Worm (Caenorhabditis elegans) whole organism, early embryonic: ENCODE results near the gene ifbp-1.

Source experiments
- B0310.2 ChIP-seq: sonication (generic microtip); optimal IDR thresholded peaks from 2 replicates; lab custom pipeline; 2016; ENCODE audit warnings: mild to moderate bottlenecking, missing genetic modification characterization, missing compliant biosample characterization
- aly-1 ChIP-seq: sonication (generic microtip); optimal IDR thresholded peaks from 2 replicates; lab custom pipeline; 2016; ENCODE audit warnings: missing genetic modification characterization, missing compliant biosample characterization
- ama-1 ChIP-seq: fragments of 150-350 bp; optimal IDR thresholded peaks from 2 replicates; lab custom pipeline; 2014
- ceh-13 ChIP-seq: fragments of 200-800 bp; sonication (Bioruptor generic); optimal IDR thresholded peaks from 2 replicates; lab custom pipeline; 2018; ENCODE audit warnings: mild to moderate bottlenecking, missing genetic modification characterization, missing compliant biosample characterization
- ceh-36 ChIP-seq: sonication (generic microtip); optimal IDR thresholded peaks from 2 replicates; lab custom pipeline; 2016; ENCODE audit warnings: missing genetic modification characterization, inconsistent platforms, missing compliant biosample characterization
- ets-7 ChIP-seq: sonication (generic microtip); optimal IDR thresholded peaks from 2 replicates; lab custom pipeline; 2016; ENCODE audit warnings: missing genotype, missing genetic modification characterization, missing compliant biosample characterization
- flt-1 ChIP-seq: fragments of 200-800 bp; sonication (Bioruptor generic); IDR thresholded peaks from 2 replicates; pipeline ENCODE4 v1.3.6; 2022; ENCODE audit warnings: missing genetic modification characterization, missing compliant biosample characterization
- hmg-4 ChIP-seq: fragments of 200-800 bp; sonication (Bioruptor generic); optimal IDR thresholded peaks from 2 replicates; lab custom pipeline; 2018; ENCODE audit warnings: mild to moderate bottlenecking, missing genetic modification characterization, missing compliant biosample characterization
- pes-1 ChIP-seq: fragments of 200-800 bp; sonication (Bioruptor generic); IDR thresholded peaks from 2 replicates; pipeline ENCODE4 v1.3.6; 2022; ENCODE audit warnings: missing genetic modification reagents, missing genetic modification characterization, missing compliant biosample characterization
- scrt-1 ChIP-seq: fragments of 200-800 bp; sonication (Bioruptor generic); IDR thresholded peaks from 2 replicates; pipeline ENCODE4 v1.3.6; 2022; ENCODE audit warnings: missing genetic modification characterization, missing compliant biosample characterization
- tbx-11 ChIP-seq: fragments of 200-800 bp; sonication (Bioruptor generic); IDR thresholded peaks from 2 replicates; pipeline ENCODE4 v1.3.6; 2022; ENCODE audit warnings: missing genetic modification characterization, missing compliant biosample characterization
- tbx-37 ChIP-seq: fragments of 200-800 bp; sonication (Bioruptor generic); conservative IDR thresholded peaks from 2 replicates; pipeline ENCODE4 v1.3.6; 2022; ENCODE audit warnings: missing genetic modification reagents, missing genetic modification characterization, missing compliant biosample characterization
- tra-4 ChIP-seq: sonication (generic microtip); optimal IDR thresholded peaks from 2 replicates; lab custom pipeline; 2017; ENCODE audit warnings: missing genetic modification characterization, missing compliant biosample characterization

DNA sequence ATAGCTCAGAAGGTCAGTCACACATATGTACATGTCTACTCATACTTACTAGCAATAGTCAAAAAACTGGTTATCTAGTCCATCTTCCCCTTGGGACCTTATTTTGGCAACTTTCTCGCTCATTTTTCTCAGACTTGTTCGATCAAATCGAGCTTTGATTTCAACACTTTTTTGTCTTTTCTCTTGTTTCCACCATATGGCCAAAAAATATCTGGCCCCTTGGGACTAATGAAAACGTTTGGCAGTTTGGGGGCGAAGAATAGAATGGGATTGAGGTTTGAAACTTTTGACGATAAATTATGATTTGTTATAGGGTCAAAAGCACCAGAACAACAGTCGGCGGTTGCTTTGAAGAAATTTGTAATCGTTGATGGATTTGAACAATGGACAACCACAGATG lies 27.6 kb downstream of the ifbp-1 start:
- TF ChIP-seq ceh-13 (GFP tag; lab: Kevin White, UChicago): no peak
- TF ChIP-seq ama-1 (lab: Kevin White, UChicago): no peak
- TF ChIP-seq scrt-1 (GFP tag; lab: Robert Waterston, UW): no peak
- no peak for TF ChIP-seq pes-1 (GFP tag; lab: Robert Waterston, UW)
- no peak for TF ChIP-seq flt-1
- no peak for TF ChIP-seq ceh-36 (tag; lab: Kevin White, UChicago)
- TF ChIP-seq hmg-4 (GFP tag; lab: Kevin White, UChicago): no peak
- no peak for TF ChIP-seq B0310.2 (tag; lab: Kevin White, UChicago)
- TF ChIP-seq aly-1 (tag; lab: Kevin White, UChicago): no peak
- no peak for TF ChIP-seq tbx-11
- no peak for TF ChIP-seq ets-7 (tag; lab: Kevin White, UChicago)
- TF ChIP-seq tra-4 (tag; lab: Kevin White, UChicago): no peak
- no peak for TF ChIP-seq tbx-37 (GFP tag; lab: Robert Waterston, UW)
